Fruit fly (Drosophila melanogaster) whole organism, wandering third instar larva: ENCODE data around the gene CG13862.

ENCODE experiments used
- Abd-B ChIP-seq: fragments of >200 bp; optimal IDR thresholded peaks from 2 replicates; lab custom pipeline; 2017; ENCODE audit warnings: missing biosample characterization, missing genetic modification characterization
- CG32264 ChIP-seq: fragments of 200-800 bp; sonication (Bioruptor generic); optimal IDR thresholded peaks from 2 replicates; lab custom pipeline; 2016; ENCODE audit warnings: missing biosample characterization, missing genetic modification characterization
- CG9705 ChIP-seq: fragments of 200-800 bp; sonication (Bioruptor generic); optimal IDR thresholded peaks from 2 replicates; lab custom pipeline; 2018; ENCODE audit warnings: missing biosample characterization, mild to moderate bottlenecking, missing genetic modification characterization
- Dfd ChIP-seq: fragments of >200 bp; optimal IDR thresholded peaks from 2 replicates; lab custom pipeline; 2017; ENCODE audit warnings: missing biosample characterization, missing genetic modification characterization
- Dif ChIP-seq: fragments of 200-275, 200-300 bp; sonication (Bioruptor generic); optimal IDR thresholded peaks from 2 replicates; lab custom pipeline; 2018; ENCODE audit warnings: missing biosample characterization, missing genetic modification characterization; ENCODE audit not compliant: partially characterized antibody
- GATAd ChIP-seq: sonication (Bioruptor generic); optimal IDR thresholded peaks from 2 replicates; lab custom pipeline; 2016; ENCODE audit warnings: missing biosample characterization, missing genetic modification characterization
- HLH106 ChIP-seq: fragments of 200-800 bp; optimal IDR thresholded peaks from 3 replicates; lab custom pipeline; 2019; ENCODE audit warnings: missing biosample characterization, mild to moderate bottlenecking, missing genetic modification characterization, moderate library complexity
- Hnf4 ChIP-seq: fragments of 200-800 bp; sonication (Bioruptor generic); optimal IDR thresholded peaks from 2 replicates; lab custom pipeline; 2016; ENCODE audit warnings: missing biosample characterization, mild to moderate bottlenecking, missing genetic modification characterization
- Hr78 ChIP-seq: fragments of >200 bp; optimal IDR thresholded peaks from 2 replicates; lab custom pipeline; 2017; ENCODE audit warnings: missing biosample characterization, missing genetic modification characterization
- Hr83 ChIP-seq: fragments of 200-300 bp; sonication (Bioruptor generic); optimal IDR thresholded peaks from 2 replicates; lab custom pipeline; 2016; ENCODE audit warnings: missing biosample characterization, mild to moderate bottlenecking, missing genetic modification characterization, moderate library complexity; ENCODE audit not compliant: poor library complexity, severe bottlenecking
- Jra ChIP-seq: sonication (Bioruptor generic); optimal IDR thresholded peaks from 2 replicates; lab custom pipeline; 2016; ENCODE audit warnings: missing biosample characterization, missing genetic modification characterization
- Mio ChIP-seq: sonication (Bioruptor generic); optimal IDR thresholded peaks from 2 replicates; lab custom pipeline; 2016; ENCODE audit warnings: missing biosample characterization, missing genetic modification characterization
- Myc ChIP-seq: fragments of >200 bp; optimal IDR thresholded peaks from 2 replicates; lab custom pipeline; 2017
- N ChIP-seq: fragments of >200 bp; optimal IDR thresholded peaks from 2 replicates; lab custom pipeline; 2018; ENCODE audit warnings: missing biosample characterization, missing external identifiers, missing genetic modification characterization
- OdsH ChIP-seq: fragments of 200-800 bp; sonication (Bioruptor generic); optimal IDR thresholded peaks from 2 replicates; lab custom pipeline; 2016; ENCODE audit warnings: missing biosample characterization, mild to moderate bottlenecking, missing genetic modification characterization
- Rel ChIP-seq, 2 experiments: fragments of 200-800 bp; sonication (Bioruptor generic) in 1 of 2; optimal IDR thresholded peaks; 2 replicates in 1 of 2; 3 replicates in 1 of 2; lab custom pipeline; 2016 to 2019; ENCODE audit warnings: mild to moderate bottlenecking in 2 of 2, missing biosample characterization in 2 of 2, missing genetic modification characterization in 2 of 2, moderate library complexity in 1 of 2
- Sp1 ChIP-seq: fragments of 200-800 bp; sonication (Bioruptor generic); optimal IDR thresholded peaks from 3 replicates; lab custom pipeline; 2019; ENCODE audit warnings: missing biosample characterization, mild to moderate bottlenecking, missing genetic modification characterization, moderate library complexity
- Vsx2 ChIP-seq: fragments of 200-300, 225-300 bp; sonication (Bioruptor generic); optimal IDR thresholded peaks from 2 replicates; lab custom pipeline; 2018; ENCODE audit warnings: missing biosample characterization, missing genetic modification characterization; ENCODE audit not compliant: partially characterized antibody
- br ChIP-seq: fragments of 200-800 bp; sonication (Bioruptor generic); optimal IDR thresholded peaks from 2 replicates; lab custom pipeline; 2016; ENCODE audit warnings: missing biosample characterization, missing genetic modification characterization
- dl ChIP-seq, 2 experiments: fragments of 175-275, 200-275 bp in 1 of 2; fragments of 200-275 bp in 1 of 2; sonication (Bioruptor generic); optimal IDR thresholded peaks; lab custom pipeline; 2018; ENCODE audit warnings: mild to moderate bottlenecking in 2 of 2, missing biosample characterization in 2 of 2, missing genetic modification characterization in 2 of 2, moderate library complexity in 2 of 2; ENCODE audit not compliant: partially characterized antibody in 2 of 2, insufficient read depth in 1 of 2
- dmrt93B ChIP-seq: fragments of 200-800 bp; sonication (Bioruptor generic); optimal IDR thresholded peaks from 2 replicates; lab custom pipeline; 2018; ENCODE audit warnings: missing biosample characterization, mild to moderate bottlenecking, missing genetic modification characterization
- dsf ChIP-seq: sonication (Bioruptor generic); optimal IDR thresholded peaks from 2 replicates; lab custom pipeline; 2016; ENCODE audit warnings: missing biosample characterization, missing genetic modification characterization, borderline replicate concordance
- ey ChIP-seq: fragments of 200-800 bp; sonication (Bioruptor generic); optimal IDR thresholded peaks from 2 replicates; lab custom pipeline; 2016; ENCODE audit warnings: missing biosample characterization, missing genetic modification characterization
- foxo ChIP-seq, 2 experiments: fragments of 200-800 bp; sonication (Bioruptor generic); optimal IDR thresholded peaks; 2 replicates in 1 of 2; 3 replicates in 1 of 2; lab custom pipeline; 2016 to 2017; ENCODE audit warnings: missing biosample characterization in 2 of 2, missing genetic modification characterization in 2 of 2
- fru ChIP-seq: fragments of 200-800 bp; sonication (Bioruptor generic); optimal IDR thresholded peaks from 3 replicates; lab custom pipeline; 2016; ENCODE audit warnings: missing biosample characterization, mild to moderate bottlenecking, missing genetic modification characterization
- h ChIP-seq: fragments of 200-800 bp; sonication (Bioruptor generic); optimal IDR thresholded peaks from 3 replicates; lab custom pipeline; 2016; ENCODE audit warnings: missing biosample characterization, mild to moderate bottlenecking, missing genetic modification characterization
- jim ChIP-seq: fragments of 175-275, 200-325 bp; sonication (Bioruptor generic); optimal IDR thresholded peaks from 2 replicates; lab custom pipeline; 2016; ENCODE audit warnings: missing biosample characterization, mild to moderate bottlenecking, missing genetic modification characterization
- lola ChIP-seq: fragments of >200 bp; optimal IDR thresholded peaks from 2 replicates; lab custom pipeline; 2017; ENCODE audit warnings: missing biosample characterization, missing genetic modification characterization
- pan ChIP-seq: fragments of >200 bp; optimal IDR thresholded peaks from 2 replicates; lab custom pipeline; 2017
- psq ChIP-seq: fragments of 200-800 bp; sonication (Bioruptor generic); optimal IDR thresholded peaks from 3 replicates; lab custom pipeline; 2017; ENCODE audit warnings: missing biosample characterization, mild to moderate bottlenecking, missing genetic modification characterization, moderate library complexity
- rgr ChIP-seq: fragments of 200-800 bp; sonication (Bioruptor generic); optimal IDR thresholded peaks from 3 replicates; lab custom pipeline; 2016; ENCODE audit warnings: missing biosample characterization, mild to moderate bottlenecking, missing genetic modification characterization
- sv ChIP-seq: fragments of 200-800 bp; sonication (Bioruptor generic); optimal IDR thresholded peaks from 3 replicates; lab custom pipeline; 2016; ENCODE audit warnings: missing biosample characterization, missing genetic modification characterization
- tai ChIP-seq: sonication (Bioruptor generic); optimal IDR thresholded peaks from 2 replicates; lab custom pipeline; 2016; ENCODE audit warnings: missing biosample characterization, missing genetic modification characterization
- usp ChIP-seq: fragments of >200 bp; optimal IDR thresholded peaks from 2 replicates; lab custom pipeline; 2017; ENCODE audit warnings: missing biosample characterization, missing genetic modification characterization

Gene CG13862

DNA sequence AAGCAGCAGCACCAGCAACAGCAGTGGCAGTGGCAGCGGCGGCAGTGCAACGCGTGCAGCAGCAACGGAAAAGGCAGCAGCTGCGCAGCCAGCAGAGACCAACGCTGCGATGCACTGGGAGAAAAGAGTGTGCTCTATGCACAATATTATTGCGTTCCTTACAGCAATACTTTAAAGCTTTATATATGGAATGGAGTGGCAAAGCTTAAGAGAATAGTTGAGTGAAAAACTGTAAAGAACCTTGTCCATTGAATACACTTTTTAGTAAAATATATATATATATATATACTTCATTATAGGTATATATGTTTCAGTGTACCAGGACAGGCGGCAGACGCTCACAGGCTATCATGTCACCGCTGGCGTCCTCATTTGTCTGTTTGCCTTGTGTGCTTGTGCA is 7.1 kb upstream of the CG13862 start:
- no peak for TF ChIP-seq N (GFP tag; lab: Kevin White, UChicago)
- peak; percentile 22 for TF ChIP-seq Sp1 (GFP tag; lab: Kevin White, UChicago)
- peak; percentile 12 for TF ChIP-seq fru (GFP tag; lab: Kevin White, UChicago)
- TF ChIP-seq Mio = no peak
- TF ChIP-seq Vsx2 = no peak
- no peak for TF ChIP-seq Abd-B (GFP tag; lab: Kevin White, UChicago)
- TF ChIP-seq HLH106 = peak; percentile 44
- no peak for TF ChIP-seq jim
- TF ChIP-seq Rel (GFP tag; optimal IDR thresholded peaks at IDR 0.05; lab: Kevin White, UChicago) = no peak
- TF ChIP-seq Rel (tag; optimal IDR thresholded peaks at IDR 0.05; lab: Kevin White, UChicago) = no peak
- TF ChIP-seq br (GFP tag; lab: Kevin White, UChicago) = no peak
- TF ChIP-seq rgr (GFP tag; lab: Kevin White, UChicago) = peak; percentile 19
- no peak for TF ChIP-seq sv (GFP tag; lab: Kevin White, UChicago)
- no peak for TF ChIP-seq ey
- no peak for TF ChIP-seq Hnf4 (GFP tag; lab: Kevin White, UChicago)
- no peak for TF ChIP-seq dsf
- no peak for TF ChIP-seq pan (lab: Kevin White, UChicago)
- peak; percentile 20 for TF ChIP-seq h (GFP tag; lab: Kevin White, UChicago)
- TF ChIP-seq Dfd (GFP tag; lab: Kevin White, UChicago) = no peak
- TF ChIP-seq usp (GFP tag; lab: Kevin White, UChicago) = no peak
- TF ChIP-seq dl (GFP tag; optimal IDR thresholded peaks at IDR 0.05; lab: Kevin White, UChicago; ENCODE audit: insufficient read depth in 1 of 2, partially characterized antibody in 2 of 2) = no peak
- peak in 1 of 2 experiments; percentile 35 for TF ChIP-seq foxo (GFP tag; optimal IDR thresholded peaks at IDR 0.05; lab: Kevin White, UChicago)
- no peak for TF ChIP-seq tai (GFP tag; lab: Kevin White, UChicago)
- TF ChIP-seq psq = peak; percentile 42
- no peak for TF ChIP-seq Hr78
- no peak for TF ChIP-seq Dif
- TF ChIP-seq dmrt93B (GFP tag; lab: Kevin White, UChicago) = peak; percentile 15
- TF ChIP-seq OdsH (GFP tag; lab: Kevin White, UChicago) = no peak

DNA sequence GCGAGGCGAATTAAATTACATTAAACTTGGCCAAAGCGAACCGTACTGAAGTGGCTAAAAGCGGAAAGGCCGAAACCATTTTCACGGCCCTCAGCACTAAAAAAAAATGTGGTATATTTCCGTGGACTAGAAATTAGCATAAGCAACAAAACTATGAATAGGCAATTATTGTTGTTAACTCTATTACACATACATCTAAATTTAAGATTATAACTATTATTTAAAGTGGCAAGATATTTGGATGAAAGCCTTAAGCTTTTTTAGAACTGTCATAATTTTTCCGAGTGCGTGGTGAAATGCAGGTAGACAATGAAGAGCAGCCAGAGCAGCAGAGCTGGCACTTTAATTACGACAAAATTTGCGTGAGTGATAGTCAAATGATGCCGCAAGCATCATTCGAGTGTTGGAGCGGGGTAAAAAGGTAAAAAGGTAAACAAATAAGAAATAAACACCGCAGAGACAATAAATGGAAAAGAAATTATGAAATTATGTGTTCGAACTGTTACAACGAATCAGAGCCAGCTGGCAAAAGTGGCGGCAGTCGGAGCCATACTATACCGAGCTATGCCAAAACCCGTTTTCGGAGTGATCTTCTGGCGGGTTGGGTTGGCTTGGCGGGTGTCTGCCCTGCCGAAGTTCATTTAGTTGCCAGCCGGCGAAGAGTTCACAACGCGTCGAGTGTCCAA is 3.0 kb upstream of the CG13862 start, which contains the start of gene CG7080:
TSS of gene CG7080 (plus strand) at position 636 of the 686 bp plus-strand sequence.
- TF ChIP-seq Hr83 (GFP tag; lab: Kevin White, UChicago) = no peak
- no peak for TF ChIP-seq pan (lab: Kevin White, UChicago)
- peak; percentile 1 for TF ChIP-seq h (GFP tag; lab: Kevin White, UChicago)
- no peak for TF ChIP-seq ey

DNA sequence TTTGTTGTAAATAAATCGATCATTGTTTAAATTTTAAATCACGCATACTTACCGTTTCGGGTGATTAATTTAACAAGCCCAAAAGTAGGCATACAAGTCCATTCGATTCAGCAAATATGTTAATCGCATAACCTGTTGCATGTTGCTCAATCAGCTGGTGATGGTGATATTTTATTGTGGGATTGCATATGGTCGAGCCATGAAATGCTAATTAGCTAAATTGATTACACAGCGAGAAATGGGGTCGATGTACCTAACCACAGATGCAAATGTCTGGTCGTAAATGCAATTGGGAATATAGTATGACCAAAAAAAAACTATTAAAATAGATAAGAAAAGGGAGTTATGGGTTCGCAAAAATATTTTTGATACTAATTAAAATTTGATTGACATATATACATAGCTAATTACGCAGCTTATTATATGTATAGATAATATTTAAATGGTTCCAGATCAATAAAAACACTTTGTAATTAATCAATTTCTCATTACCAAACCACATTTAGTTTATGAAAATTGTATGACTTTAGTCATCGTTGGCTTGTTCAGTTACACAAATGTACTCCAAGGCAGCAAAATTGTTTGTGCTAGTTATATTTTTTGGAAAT is 1.2 kb upstream of the CG13862 start, which contains the start of gene CG33721:
TSS of gene CG33721 (plus strand) at position 558 of the 608 bp plus-strand sequence.
- TF ChIP-seq Dif (no peak), rgr (GFP tag; lab: Kevin White, UChicago) (no peak), Hr83 (GFP tag; lab: Kevin White, UChicago) (no peak), Mio (no peak), dmrt93B (GFP tag; lab: Kevin White, UChicago) (no peak), N (GFP tag; lab: Kevin White, UChicago) (no peak), CG32264 (GFP tag; lab: Kevin White, UChicago) (no peak), foxo (GFP tag; optimal IDR thresholded peaks at IDR 0.05; lab: Kevin White, UChicago) (no peak), lola (GFP tag; lab: Kevin White, UChicago) (no peak), tai (GFP tag; lab: Kevin White, UChicago) (no peak), Sp1 (GFP tag; lab: Kevin White, UChicago) (no peak), h (GFP tag; lab: Kevin White, UChicago) (no peak), CG9705 (GFP tag; lab: Kevin White, UChicago) (no peak), Myc (lab: Kevin White, UChicago) (no peak), br (GFP tag; lab: Kevin White, UChicago) (no peak), ey (no peak)

DNA sequence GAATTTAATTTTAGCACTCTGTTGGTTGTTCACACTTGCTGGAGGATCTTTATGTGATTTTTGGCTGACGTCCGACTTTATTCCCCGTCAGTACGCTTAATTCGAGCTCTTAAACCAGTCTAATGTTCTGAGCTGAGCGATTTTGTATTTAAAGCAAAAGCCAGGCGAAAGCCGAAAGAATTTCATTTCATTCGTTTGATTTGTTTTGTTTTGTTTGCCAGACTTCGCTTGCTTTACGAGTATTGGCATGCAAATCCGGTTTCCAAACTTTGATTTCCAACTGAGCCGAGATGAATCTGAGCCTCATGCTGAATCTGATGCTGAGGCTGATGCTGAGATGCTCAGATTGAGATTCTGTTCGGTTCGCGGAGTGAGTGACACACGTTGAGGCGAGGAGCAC is 2.3 kb downstream of the CG13862 start, which contains the start of gene CG5391:
TSS of gene CG5391 (minus strand) at position 101 of the 400 bp plus-strand sequence.
- no peak for TF ChIP-seq pan (lab: Kevin White, UChicago)
- TF ChIP-seq Rel (GFP tag; optimal IDR thresholded peaks at IDR 0.05; lab: Kevin White, UChicago) = no peak
- TF ChIP-seq Rel (tag; optimal IDR thresholded peaks at IDR 0.05; lab: Kevin White, UChicago) = no peak
- TF ChIP-seq Dfd (GFP tag; lab: Kevin White, UChicago) = no peak
- TF ChIP-seq Dif = no peak
- TF ChIP-seq Myc (lab: Kevin White, UChicago) = no peak
- no peak for TF ChIP-seq HLH106
- TF ChIP-seq foxo (GFP tag; optimal IDR thresholded peaks at IDR 0.05; lab: Kevin White, UChicago) = no peak
- TF ChIP-seq h (GFP tag; lab: Kevin White, UChicago) = no peak
- TF ChIP-seq N (GFP tag; lab: Kevin White, UChicago) = no peak
- no peak for TF ChIP-seq dsf
- TF ChIP-seq sv (GFP tag; lab: Kevin White, UChicago) = no peak
- TF ChIP-seq Jra (GFP tag; lab: Kevin White, UChicago) = no peak
- no peak for TF ChIP-seq GATAd
- no peak for TF ChIP-seq OdsH (GFP tag; lab: Kevin White, UChicago)
- no peak for TF ChIP-seq ey
- TF ChIP-seq, all 38 proteins: peak for 0
